Fruit fly (Drosophila melanogaster) whole organism, prepupa: ENCODE data around the gene CG7772.

ENCODE experiments used
- CG10669 ChIP-seq: fragments of 200-800 bp; sonication (Bioruptor generic); optimal IDR thresholded peaks from 3 replicates; lab custom pipeline; 2018; ENCODE audit warnings: missing biosample characterization, mild to moderate bottlenecking, missing genetic modification characterization, moderate library complexity
- CG11294 ChIP-seq: fragments of 200-800 bp; sonication (Bioruptor generic); IDR thresholded peaks from 2 replicates; pipeline ENCODE4 v1.3.6; 2022; ENCODE audit warnings: missing biosample characterization, missing genetic modification characterization
- CG11762 ChIP-seq: fragments of 200-800 bp; sonication (Bioruptor generic); optimal IDR thresholded peaks from 3 replicates; lab custom pipeline; 2016; ENCODE audit warnings: missing biosample characterization, missing genetic modification characterization; ENCODE audit not compliant: insufficient read depth
- CG15336 ChIP-seq: fragments of 200-800 bp; sonication (Bioruptor generic); IDR thresholded peaks from 2 replicates; pipeline ENCODE4 v1.3.6; 2022; ENCODE audit warnings: missing biosample characterization, missing genetic modification characterization
- CG1621 ChIP-seq: fragments of 200-800 bp; sonication (Bioruptor generic); optimal IDR thresholded peaks from 3 replicates; lab custom pipeline; 2018; ENCODE audit warnings: missing biosample characterization, mild to moderate bottlenecking, missing genetic modification characterization
- CG16779 ChIP-seq: fragments of 200-800 bp; sonication (Bioruptor generic); optimal IDR thresholded peaks from 3 replicates; lab custom pipeline; 2017; ENCODE audit warnings: missing biosample characterization, mild to moderate bottlenecking, missing genetic modification characterization
- CG3032 ChIP-seq: fragments of 200-800 bp; optimal IDR thresholded peaks from 2 replicates; lab custom pipeline; 2019; ENCODE audit warnings: missing biosample characterization, mild to moderate bottlenecking, missing genetic modification characterization, moderate library complexity
- CG31627 ChIP-seq: fragments of 200-800 bp; sonication (Bioruptor generic); optimal IDR thresholded peaks from 3 replicates; lab custom pipeline; 2016; ENCODE audit warnings: missing biosample characterization, missing genetic modification characterization
- CG32006 ChIP-seq: fragments of 200-800 bp; sonication (Bioruptor generic); optimal IDR thresholded peaks from 3 replicates; lab custom pipeline; 2017; ENCODE audit warnings: missing biosample characterization, mild to moderate bottlenecking, missing genetic modification characterization
- CG34406 ChIP-seq: fragments of 200-800 bp; sonication (Bioruptor generic); optimal IDR thresholded peaks from 3 replicates; lab custom pipeline; 2016; ENCODE audit warnings: missing biosample characterization, missing genetic modification characterization
- CG3919 ChIP-seq: fragments of 200-800 bp; sonication (Bioruptor generic); optimal IDR thresholded peaks from 3 replicates; lab custom pipeline; 2016; ENCODE audit warnings: missing biosample characterization, missing genetic modification characterization
- CG4318 ChIP-seq: fragments of 200-800 bp; sonication (Bioruptor generic); optimal IDR thresholded peaks from 3 replicates; lab custom pipeline; 2017; ENCODE audit warnings: missing biosample characterization, mild to moderate bottlenecking, missing genetic modification characterization
- CG6163 ChIP-seq: fragments of 200-800 bp; sonication (Bioruptor generic); IDR thresholded peaks from 3 replicates; pipeline ENCODE4 v1.3.6; 2022; ENCODE audit warnings: missing biosample characterization, missing genetic modification characterization
- CG6276 ChIP-seq: fragments of 200-800 bp; sonication (Bioruptor generic); optimal IDR thresholded peaks from 2 replicates; lab custom pipeline; 2017; ENCODE audit warnings: missing biosample characterization, mild to moderate bottlenecking, missing genetic modification characterization
- CG6792 ChIP-seq: fragments of 200-800 bp; sonication (Bioruptor generic); optimal IDR thresholded peaks from 3 replicates; lab custom pipeline; 2016; ENCODE audit warnings: missing biosample characterization, missing genetic modification characterization
- CG6808 ChIP-seq: fragments of 200-800 bp; sonication (Bioruptor generic); optimal IDR thresholded peaks from 3 replicates; lab custom pipeline; 2017; ENCODE audit warnings: missing biosample characterization, missing genetic modification characterization, mild to moderate bottlenecking, moderate library complexity, missing genetic modification reagents
- CG6854 ChIP-seq: fragments of 200-800 bp; sonication (Bioruptor generic); optimal IDR thresholded peaks from 2 replicates; lab custom pipeline; 2017; ENCODE audit warnings: missing biosample characterization, mild to moderate bottlenecking, missing genetic modification characterization
- CG7368 ChIP-seq: fragments of 200-800 bp; sonication (Bioruptor generic); optimal IDR thresholded peaks from 3 replicates; lab custom pipeline; 2016; ENCODE audit warnings: missing biosample characterization, missing genetic modification characterization
- CG8119 ChIP-seq: fragments of 200-800 bp; sonication (Bioruptor generic); IDR thresholded peaks from 3 replicates; pipeline ENCODE4 v1.3.6; 2022; ENCODE audit warnings: missing biosample characterization, missing genetic modification characterization
- CG8319 ChIP-seq: fragments of 200-800 bp; sonication (Bioruptor generic); optimal IDR thresholded peaks from 3 replicates; lab custom pipeline; 2016; ENCODE audit warnings: missing biosample characterization, missing genetic modification characterization
- CG8632 ChIP-seq: fragments of 200-800 bp; sonication (Bioruptor generic); optimal IDR thresholded peaks from 3 replicates; lab custom pipeline; 2016; ENCODE audit warnings: missing biosample characterization, missing genetic modification characterization
- CG9139 ChIP-seq: fragments of 200-800 bp; sonication (Bioruptor generic); optimal IDR thresholded peaks from 3 replicates; lab custom pipeline; 2017; ENCODE audit warnings: missing biosample characterization, mild to moderate bottlenecking, missing genetic modification characterization
- Eip75B ChIP-seq: fragments of 200-800 bp; sonication (Bioruptor generic); optimal IDR thresholded peaks from 3 replicates; lab custom pipeline; 2016; ENCODE audit warnings: missing biosample characterization, missing genetic modification characterization
- Eip78C ChIP-seq: fragments of 200-800 bp; sonication (Bioruptor generic); peaks from one replicate; lab custom pipeline; 2016; ENCODE audit warnings: missing biosample characterization, missing genetic modification characterization
- Ets21C ChIP-seq: fragments of 200-800 bp; sonication (Bioruptor generic); optimal IDR thresholded peaks from 3 replicates; lab custom pipeline; 2016; ENCODE audit warnings: missing biosample characterization, missing genetic modification characterization
- Gug ChIP-seq: fragments of 200-800 bp; sonication (Bioruptor generic); IDR thresholded peaks from 2 replicates; pipeline ENCODE4 v1.3.6; 2022; ENCODE audit warnings: missing biosample characterization, missing genetic modification characterization
- Hr4 ChIP-seq: fragments of 200-800 bp; sonication (Bioruptor generic); optimal IDR thresholded peaks from 3 replicates; lab custom pipeline; 2016; ENCODE audit warnings: missing biosample characterization, missing genetic modification characterization
- Lpt ChIP-seq: fragments of 200-800 bp; sonication (Bioruptor generic); optimal IDR thresholded peaks from 3 replicates; lab custom pipeline; 2016; ENCODE audit warnings: missing biosample characterization, missing genetic modification characterization
- Met ChIP-seq: fragments of 200-800 bp; sonication (Bioruptor generic); optimal IDR thresholded peaks from 3 replicates; lab custom pipeline; 2016; ENCODE audit warnings: missing biosample characterization, missing genetic modification characterization
- OdsH ChIP-seq: fragments of 200-800 bp; sonication (Bioruptor generic); optimal IDR thresholded peaks from 3 replicates; lab custom pipeline; 2016; ENCODE audit warnings: missing biosample characterization, missing genetic modification characterization
- Smox ChIP-seq: fragments of 200-800 bp; sonication (Bioruptor generic); optimal IDR thresholded peaks from 3 replicates; lab custom pipeline; 2016; ENCODE audit warnings: missing biosample characterization, missing genetic modification characterization
- Sox102F ChIP-seq: fragments of 200-800 bp; sonication (Bioruptor generic); optimal IDR thresholded peaks from 2 replicates; lab custom pipeline; 2016; ENCODE audit warnings: missing biosample characterization, mild to moderate bottlenecking, missing genetic modification characterization
- Sox14 ChIP-seq: fragments of 200-800 bp; sonication (Bioruptor generic); optimal IDR thresholded peaks from 3 replicates; lab custom pipeline; 2016; ENCODE audit warnings: missing biosample characterization, missing genetic modification characterization
- achi ChIP-seq: fragments of 200-800 bp; sonication (Bioruptor generic); optimal IDR thresholded peaks from 3 replicates; lab custom pipeline; 2016; ENCODE audit warnings: missing biosample characterization, missing genetic modification characterization
- acj6 ChIP-seq: fragments of 200-800 bp; sonication (Bioruptor generic); optimal IDR thresholded peaks from 3 replicates; lab custom pipeline; 2016; ENCODE audit warnings: missing biosample characterization, missing genetic modification characterization
- cyc ChIP-seq: fragments of 200-800 bp; sonication (Bioruptor generic); optimal IDR thresholded peaks from 3 replicates; lab custom pipeline; 2016; ENCODE audit warnings: missing biosample characterization, missing genetic modification characterization
- dsx ChIP-seq: fragments of 200-800 bp; optimal IDR thresholded peaks from 3 replicates; lab custom pipeline; 2019; ENCODE audit warnings: missing biosample characterization, mild to moderate bottlenecking, missing genetic modification characterization, moderate library complexity; ENCODE audit not compliant: poor library complexity, severe bottlenecking
- eg ChIP-seq: fragments of 200-800 bp; sonication (Bioruptor generic); IDR thresholded peaks from 3 replicates; pipeline ENCODE4 v1.3.6; 2022; ENCODE audit warnings: missing biosample characterization, missing genetic modification characterization
- esn ChIP-seq: fragments of 200-800 bp; sonication (Bioruptor generic); optimal IDR thresholded peaks from 2 replicates; lab custom pipeline; 2016; ENCODE audit warnings: missing biosample characterization, mild to moderate bottlenecking, missing genetic modification characterization, moderate library complexity
- fd59A ChIP-seq: fragments of 200-800 bp; sonication (Bioruptor generic); optimal IDR thresholded peaks from 2 replicates; lab custom pipeline; 2017; ENCODE audit warnings: missing biosample characterization, mild to moderate bottlenecking, missing genetic modification characterization, missing genetic modification reagents
- fd85E ChIP-seq: fragments of 200-800 bp; sonication (Bioruptor generic); optimal IDR thresholded peaks from 3 replicates; lab custom pipeline; 2016; ENCODE audit warnings: missing biosample characterization, missing genetic modification characterization
- fkh ChIP-seq: fragments of 200-800 bp; sonication (Bioruptor generic); optimal IDR thresholded peaks from 3 replicates; lab custom pipeline; 2017; ENCODE audit warnings: missing biosample characterization, mild to moderate bottlenecking, missing genetic modification characterization, moderate library complexity
- lz ChIP-seq: fragments of 200-800 bp; sonication (Bioruptor generic); optimal IDR thresholded peaks from 3 replicates; lab custom pipeline; 2016; ENCODE audit warnings: missing biosample characterization, missing genetic modification characterization
- net ChIP-seq: fragments of 200-800 bp; sonication (Bioruptor generic); optimal IDR thresholded peaks from 3 replicates; lab custom pipeline; 2016; ENCODE audit warnings: missing biosample characterization, missing genetic modification characterization
- pdm3 ChIP-seq: fragments of 200-800 bp; sonication (Bioruptor generic); optimal IDR thresholded peaks from 3 replicates; lab custom pipeline; 2016; ENCODE audit warnings: missing biosample characterization, missing genetic modification characterization
- salr ChIP-seq, 2 experiments: fragments of 200-800 bp; sonication (Bioruptor generic); optimal IDR thresholded peaks; 3 replicates each; lab custom pipeline; 2016 to 2018; ENCODE audit warnings: missing biosample characterization in 2 of 2, missing genetic modification characterization in 2 of 2, mild to moderate bottlenecking in 1 of 2

Gene CG7772

dm6 chrX:17881138-17882121 is 25.6 kb downstream of the CG7772 start (continued):
- peak; percentile 67 for TF ChIP-seq OdsH (GFP tag; lab: Kevin White, UChicago)
- peak; percentile 81 for TF ChIP-seq cyc (GFP tag; lab: Kevin White, UChicago)
- TF ChIP-seq CG34406 (GFP tag; lab: Kevin White, UChicago): peak; percentile 37
- TF ChIP-seq achi (GFP tag; lab: Kevin White, UChicago): peak; percentile 45
- peak; percentile 53 for TF ChIP-seq CG6276 (GFP tag; lab: Kevin White, UChicago)
- TF ChIP-seq CG6792 (GFP tag; lab: Kevin White, UChicago): peak; percentile 58
- TF ChIP-seq Ets21C (GFP tag; lab: Kevin White, UChicago): peak; percentile 73
- TF ChIP-seq Lpt (GFP tag; lab: Kevin White, UChicago): peak; percentile 59
- TF ChIP-seq Sox14 (GFP tag; lab: Kevin White, UChicago): peak; percentile 69
- TF ChIP-seq CG7368 (GFP tag; lab: Kevin White, UChicago): peak; percentile 62
- peak; percentile 14 for TF ChIP-seq fd59A
- TF ChIP-seq CG10669 (GFP tag; lab: Kevin White, UChicago): peak; percentile 38
- peak; percentile 75 for TF ChIP-seq CG6163 (GFP tag; lab: Robert Waterston, UW)
- peak; percentile 78 for TF ChIP-seq lz (GFP tag; lab: Kevin White, UChicago)
- peak; percentile 68 for TF ChIP-seq Sox102F
- TF ChIP-seq Eip78C (GFP tag; lab: Kevin White, UChicago): peak; percentile 85
- TF ChIP-seq esn: peak; percentile 78
- peak; percentile 73 for TF ChIP-seq Gug (GFP tag; lab: Robert Waterston, UW)
- TF ChIP-seq eg: peak; percentile 85
- TF ChIP-seq salr (GFP tag; optimal IDR thresholded peaks at IDR 0.05; lab: Kevin White, UChicago): peak in 1 of 2 experiments; percentile 59
- peak; percentile 14 for TF ChIP-seq fkh (GFP tag; lab: Kevin White, UChicago)
- no peak for TF ChIP-seq Eip75B (GFP tag; lab: Kevin White, UChicago)
- TF ChIP-seq dsx: peak; percentile 8
- peak; percentile 80 for TF ChIP-seq CG32006
- peak; percentile 85 for TF ChIP-seq Hr4
- TF ChIP-seq CG6808 (GFP tag; lab: Kevin White, UChicago): peak; percentile 61
- TF ChIP-seq CG9139: no peak
- peak; percentile 25 for TF ChIP-seq CG11762 (GFP tag; lab: Kevin White, UChicago)
- peak; percentile 81 for TF ChIP-seq CG11294 (GFP tag; lab: Robert Waterston, UW)
- peak; percentile 65 for TF ChIP-seq net
- peak; percentile 73 for TF ChIP-seq Smox
- TF ChIP-seq CG3032 (tag; lab: Kevin White, UChicago): no peak
- peak; percentile 67 for TF ChIP-seq acj6 (GFP tag; lab: Kevin White, UChicago)
- TF ChIP-seq CG6854 (GFP tag; lab: Kevin White, UChicago): no peak
- TF ChIP-seq CG15336 (GFP tag; lab: Robert Waterston, UW): peak; percentile 73
- peak; percentile 71 for TF ChIP-seq CG3919 (GFP tag; lab: Kevin White, UChicago)
- no peak for TF ChIP-seq CG16779 (tag; lab: Kevin White, UChicago)

- TF ChIP-seq CG6808 (GFP tag; lab: Kevin White, UChicago): peak; percentile 72
- TF ChIP-seq CG6276 (GFP tag; lab: Kevin White, UChicago): peak; percentile 89
- TF ChIP-seq dsx: peak; percentile 75
- TF ChIP-seq pdm3: peak; percentile 96
- TF ChIP-seq Met: peak; percentile 95
- TF ChIP-seq achi (GFP tag; lab: Kevin White, UChicago): peak; percentile 89
- TF ChIP-seq CG8119: peak; percentile 92
- peak; percentile 86 for TF ChIP-seq net
- TF ChIP-seq CG1621 (tag; lab: Kevin White, UChicago): peak; percentile 77
- TF ChIP-seq CG8632 (GFP tag; lab: Kevin White, UChicago): peak; percentile 87
- peak; percentile 80 for TF ChIP-seq CG11762 (GFP tag; lab: Kevin White, UChicago)
- TF ChIP-seq acj6 (GFP tag; lab: Kevin White, UChicago): peak; percentile 91
- TF ChIP-seq CG8319: peak; percentile 77
- peak; percentile 95 for TF ChIP-seq Hr4
- TF ChIP-seq CG4318 (GFP tag; lab: Kevin White, UChicago): peak; percentile 91
- TF ChIP-seq Eip78C (GFP tag; lab: Kevin White, UChicago): peak; percentile 97
- TF ChIP-seq fd85E (GFP tag; lab: Kevin White, UChicago): peak; percentile 53
- peak; percentile 93 for TF ChIP-seq Smox
- TF ChIP-seq OdsH (GFP tag; lab: Kevin White, UChicago): peak; percentile 93
- TF ChIP-seq Eip75B (GFP tag; lab: Kevin White, UChicago): peak; percentile 91
- peak; percentile 97 for TF ChIP-seq CG31627 (GFP tag; lab: Kevin White, UChicago)
Measured at dm6 chrX:17880269-17880889, 26.7 kb downstream of the CG7772 start.
